Worm (Caenorhabditis elegans) whole organism, early embryonic: ENCODE measurements around the gene F10C2.5.

Experiments used
- B0310.2 ChIP-seq: sonication (generic microtip); optimal IDR thresholded peaks from 2 replicates; lab custom pipeline; 2016; ENCODE audit warnings: mild to moderate bottlenecking, missing genetic modification characterization, missing compliant biosample characterization
- ama-1 ChIP-seq: fragments of 150-350 bp; optimal IDR thresholded peaks from 2 replicates; lab custom pipeline; 2014
- hmbx-1 ChIP-seq: sonication (generic microtip); optimal IDR thresholded peaks from 2 replicates; lab custom pipeline; 2016; ENCODE audit warnings: mild to moderate bottlenecking, missing genetic modification characterization, missing compliant biosample characterization

ce11 chrV:12082932-12083331, 37.7 kb downstream of the F10C2.5 start, which contains the start of gene R07B7.10:
- TF ChIP-seq ama-1 (lab: Kevin White, UChicago) = no peak
- no peak for TF ChIP-seq hmbx-1 (tag; lab: Kevin White, UChicago)
- TF ChIP-seq B0310.2 (tag; lab: Kevin White, UChicago) = no peak
